Fruit fly (Drosophila melanogaster): ENCODE measurements around the gene Setd3.
A peak's percentile ranks its signal among the peaks of the same experiment; 100 is the strongest.

The Setd3 gene

DNA sequence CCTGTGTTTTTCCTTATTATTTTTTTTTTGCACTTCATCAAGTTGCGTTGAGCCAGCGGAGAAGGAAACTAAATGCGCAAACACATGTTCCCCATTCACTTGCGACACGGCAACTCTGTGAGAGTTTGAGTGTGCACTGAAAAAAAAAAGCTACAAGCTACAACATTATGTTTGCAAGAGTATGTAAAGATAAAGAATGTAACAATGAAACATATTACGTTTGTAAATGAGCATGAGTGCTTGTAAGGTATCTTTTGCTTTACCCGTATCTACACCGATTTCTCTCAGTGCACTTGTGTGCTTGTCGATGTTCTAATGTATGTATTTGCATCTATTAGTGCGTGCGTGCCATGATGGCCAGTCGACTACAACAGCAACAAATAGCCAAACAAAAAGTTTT, 56.3 kb downstream of the Setd3 start (continued):
- peak; percentile 41; the same call in 1 of the 3 replicates for TF ChIP-seq dysf (GFP tag; IDR thresholded peaks at IDR 0.05)
- peak in 1 of 2 experiments; percentile 4 for TF ChIP-seq chif (GFP tag; optimal IDR thresholded peaks at IDR 0.05)
- TF ChIP-seq Ets65A (GFP tag): peak; percentile 49
- TF ChIP-seq Hmx (GFP tag; optimal IDR thresholded peaks at IDR 0.05): no peak
- peak; percentile 18 for TF ChIP-seq ind (GFP tag; optimal IDR thresholded peaks at IDR 0.05)
- peak; percentile 20; the same call in 1 of the 2 replicates for TF ChIP-seq sisA (GFP tag; IDR thresholded peaks at IDR 0.05)
- TF ChIP-seq B-H2 (GFP tag; optimal IDR thresholded peaks at IDR 0.05): no peak
- TF ChIP-seq MESR4 (GFP tag; optimal IDR thresholded peaks at IDR 0.05): no peak
- no peak for TF ChIP-seq jumu (GFP tag; optimal IDR thresholded peaks at IDR 0.05)
- no peak for TF ChIP-seq inv (GFP tag; IDR thresholded peaks at IDR 0.05; ENCODE audit: partially characterized antibody)
- 0 out of 3 replicates have a peak, but pooled peaks have one; percentile 44 for TF ChIP-seq Mrtf (GFP tag; IDR thresholded peaks at IDR 0.05)
- no peak for TF ChIP-seq CG30431 (GFP tag; optimal IDR thresholded peaks at IDR 0.05)
- TF ChIP-seq dmrt99B (tag; optimal IDR thresholded peaks at IDR 0.05): peak; percentile 7
- no peak for TF ChIP-seq zen (tag; optimal IDR thresholded peaks at IDR 0.05)
- TF ChIP-seq CG2678 (tag; optimal IDR thresholded peaks at IDR 0.05): peak; percentile 10
- no peak for TF ChIP-seq CG11560 (tag; IDR thresholded peaks at IDR 0.05)
- TF ChIP-seq lab (GFP tag; optimal IDR thresholded peaks at IDR 0.05): peak; percentile 24
- TF ChIP-seq sob (GFP tag; IDR thresholded peaks at IDR 0.05): 0 out of 2 replicates have a peak, but pooled peaks have one; percentile 26
- TF ChIP-seq da (GFP tag; optimal IDR thresholded peaks at IDR 0.05): no peak
- TF ChIP-seq CG11398 (GFP tag; optimal IDR thresholded peaks at IDR 0.05): no peak
- TF ChIP-seq gem (tag; optimal IDR thresholded peaks at IDR 0.05): peak; percentile 29
- 0 out of 2 replicates have a peak, but pooled peaks have one; percentile 39 for TF ChIP-seq CG32532 (GFP tag; IDR thresholded peaks at IDR 0.05)
- no peak for TF ChIP-seq bcd (GFP tag; optimal IDR thresholded peaks at IDR 0.05)
- TF ChIP-seq CG11504 (tag; optimal IDR thresholded peaks at IDR 0.05): peak; percentile 42
- peak; percentile 42; the same call in 2 of the 3 replicates for TF ChIP-seq row (GFP tag; IDR thresholded peaks at IDR 0.05)
- TF ChIP-seq CG2120 (GFP tag; optimal IDR thresholded peaks at IDR 0.05): peak; percentile 7
- no peak for TF ChIP-seq tll (GFP tag; optimal IDR thresholded peaks at IDR 0.05)
- TF ChIP-seq prd (optimal IDR thresholded peaks at IDR 0.05): no peak
- peak; percentile 39; the same call in 1 of the 3 replicates for TF ChIP-seq prd (GFP tag; IDR thresholded peaks at IDR 0.05)
- TF ChIP-seq CG4707 (GFP tag; optimal IDR thresholded peaks at IDR 0.05): no peak
- no peak for TF ChIP-seq CG15696 (tag; optimal IDR thresholded peaks at IDR 0.05)
- TF ChIP-seq CG7839 (tag; optimal IDR thresholded peaks at IDR 0.05): peak; percentile 5
- 0 out of 2 replicates have a peak, but pooled peaks have one; percentile 7 for TF ChIP-seq CG5953 (GFP tag; IDR thresholded peaks at IDR 0.05)

DNA sequence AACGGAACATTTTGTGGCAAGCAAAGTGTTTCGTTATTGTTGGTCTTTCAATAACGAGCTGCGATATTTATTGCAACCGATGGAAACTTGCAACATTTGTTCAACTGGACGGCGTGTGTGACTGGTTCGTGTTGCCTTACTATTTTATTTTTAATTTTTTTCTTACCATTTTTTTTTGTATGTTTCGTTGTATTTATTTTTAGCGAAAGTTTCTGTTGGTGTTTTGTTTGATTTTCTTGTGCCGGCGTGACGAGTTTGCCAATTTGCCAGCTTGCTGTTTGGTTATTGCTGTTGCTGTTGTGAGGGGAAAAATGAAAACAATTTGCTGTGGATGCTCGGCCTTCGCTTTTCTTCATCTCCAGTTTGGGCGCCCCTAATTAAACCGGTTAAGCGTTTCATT, 59.4 kb downstream of the Setd3 start:
- TF ChIP-seq pita (GFP tag; optimal IDR thresholded peaks at IDR 0.05) (no peak), Drgx (GFP tag; IDR thresholded peaks at IDR 0.05) (peak; percentile 43)

DNA sequence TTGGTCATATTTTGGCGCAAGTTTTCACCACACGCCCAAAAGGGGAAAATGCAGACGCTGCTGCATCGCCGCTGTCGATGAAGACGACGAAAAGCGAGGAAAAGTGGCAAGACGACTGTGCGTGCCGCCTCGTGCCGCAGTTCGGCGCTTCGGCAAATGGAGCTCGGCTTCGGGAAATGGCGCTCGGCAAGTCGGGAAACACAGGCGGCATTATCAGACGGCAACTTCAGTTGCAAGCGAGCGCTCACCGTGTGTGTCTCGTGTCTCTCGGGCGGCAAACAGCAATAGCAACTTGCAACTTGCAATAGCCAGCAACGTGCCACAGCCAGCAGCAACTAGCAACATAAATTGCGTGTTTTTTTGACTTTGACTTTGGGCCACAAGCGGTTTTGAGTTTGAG, 60.5 kb downstream of the Setd3 start, which contains the start of gene CG14431:
Gene CG14431, plus strand, starts transcription at position 200 of the 400 bp plus-strand sequence.
- no peak for TF ChIP-seq Fer2 (tag; optimal IDR thresholded peaks at IDR 0.05)
- no peak for TF ChIP-seq al (GFP tag; IDR thresholded peaks at IDR 0.05)
- TF ChIP-seq CG1792 (GFP tag; optimal IDR thresholded peaks at IDR 0.05): no peak
- no peak for TF ChIP-seq Spps (tag; optimal IDR thresholded peaks at IDR 0.05)
- TF ChIP-seq Fer3 (tag; optimal IDR thresholded peaks at IDR 0.05): no peak
- TF ChIP-seq Hmx (GFP tag; optimal IDR thresholded peaks at IDR 0.05): no peak
- no peak for TF ChIP-seq gcm2 (GFP tag; optimal IDR thresholded peaks at IDR 0.05)
- no peak for TF ChIP-seq Hr39 (optimal IDR thresholded peaks at IDR 0.05)
- TF ChIP-seq CG8944 (GFP tag; optimal IDR thresholded peaks at IDR 0.05): no peak
- TF ChIP-seq phol (tag; optimal IDR thresholded peaks at IDR 0.05): no peak
- no peak for TF ChIP-seq CG31365 (tag; optimal IDR thresholded peaks at IDR 0.05)
- TF ChIP-seq CG4328 (GFP tag; optimal IDR thresholded peaks at IDR 0.05): no peak
- TF ChIP-seq CG2199 (GFP tag; IDR thresholded peaks at IDR 0.05): no peak
- no peak for TF ChIP-seq CG30403 (GFP tag; optimal IDR thresholded peaks at IDR 0.05)
- no peak for TF ChIP-seq CG15479 (GFP tag; optimal IDR thresholded peaks at IDR 0.05)
- TF ChIP-seq wek (GFP tag; optimal IDR thresholded peaks at IDR 0.05): no peak
- TF ChIP-seq ind (GFP tag; optimal IDR thresholded peaks at IDR 0.05): no peak
- peak; percentile 26 for TF ChIP-seq CG11504 (tag; optimal IDR thresholded peaks at IDR 0.05)
- no peak for TF ChIP-seq Oaz (GFP tag; IDR thresholded peaks at IDR 0.05)
